Worm (Caenorhabditis elegans): ENCODE results near the gene spp-16.

DNA sequence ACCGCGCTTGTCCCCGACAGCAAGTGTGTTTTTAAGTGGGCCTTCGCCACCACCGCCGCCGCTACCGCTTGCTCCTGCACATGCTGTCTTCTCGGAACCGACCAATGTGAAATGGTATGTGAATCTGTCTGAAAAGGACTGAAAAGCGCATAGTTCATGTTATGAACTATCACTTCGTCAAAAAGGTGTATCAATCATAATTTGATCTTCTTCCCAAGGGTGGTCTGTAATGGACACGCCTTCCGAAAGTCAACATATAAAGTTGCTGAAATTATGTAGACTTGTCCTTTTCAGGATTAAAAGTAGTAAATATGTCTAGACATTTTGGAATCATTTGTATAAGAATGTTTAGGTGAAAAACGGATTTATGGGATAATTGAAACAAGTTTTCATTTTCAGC is 41.1 kb upstream of the spp-16 start, which contains the start of gene zip-9:
- TF ChIP-seq snpc-4 (tag; optimal IDR thresholded peaks at IDR 0.05) (no peak), nhr-23 (tag; optimal IDR thresholded peaks at IDR 0.05) (no peak), nhr-28 (tag; optimal IDR thresholded peaks at IDR 0.05) (no peak)
